Worm (Caenorhabditis elegans): ENCODE data around the gene eef-1A.1.
A peak's percentile ranks its signal among the peaks of the same experiment; 100 is the strongest.

The eef-1A.1 gene

DNA sequence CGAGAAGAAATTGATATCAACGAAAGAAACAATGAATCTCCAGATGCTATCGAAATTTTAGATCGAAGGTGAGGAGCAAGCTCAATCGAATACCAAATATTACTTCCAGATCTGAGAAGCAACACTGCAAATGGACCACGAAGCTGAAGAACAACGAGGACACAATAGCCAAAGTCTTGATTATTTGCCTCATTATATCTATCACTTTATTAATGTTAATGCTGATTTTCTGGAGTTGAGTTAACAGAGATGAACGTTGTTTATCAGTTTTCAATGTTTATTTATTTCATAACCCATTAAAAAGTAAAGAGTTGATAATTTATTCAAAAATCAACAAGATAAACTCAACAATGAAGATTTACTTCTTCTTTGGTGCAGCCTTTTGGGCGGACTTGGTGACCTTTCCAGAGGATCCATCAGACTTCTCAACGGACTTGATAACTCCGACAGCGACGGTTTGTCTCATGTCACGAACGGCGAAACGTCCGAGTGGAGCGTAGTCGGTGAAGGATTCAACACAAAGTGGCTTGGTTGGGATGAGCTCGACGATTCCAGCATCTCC, 1.6 kb downstream of the eef-1A.1 start (continued):
- peak; percentile 50 for TF ChIP-seq sptf-2 (GFP tag; optimal IDR thresholded peaks at IDR 0.05)
- peak; percentile 92 for TF ChIP-seq B0336.3 (GFP tag; IDR thresholded peaks at IDR 0.05)
- TF ChIP-seq lin-35 (GFP tag; optimal IDR thresholded peaks at IDR 0.05), result peak in 2 of 3 experiments; percentile 48 to 59
- peak; percentile 76 for TF ChIP-seq F39B2.1 (GFP tag; IDR thresholded peaks at IDR 0.05)
- no peak for TF ChIP-seq aptf-2 (GFP tag; conservative IDR thresholded peaks at IDR 0.05)
- TF ChIP-seq ztf-18 (tag; optimal IDR thresholded peaks at IDR 0.05), result no peak
- peak; percentile 14 for TF ChIP-seq F52B5.7 (tag; optimal IDR thresholded peaks at IDR 0.05)
- TF ChIP-seq B0261.1 (tag; optimal IDR thresholded peaks at IDR 0.05), result no peak
- no peak for TF ChIP-seq aptf-3 (GFP tag; IDR thresholded peaks at IDR 0.05)
- no peak for TF ChIP-seq C06A6.2 (GFP tag; conservative IDR thresholded peaks at IDR 0.05)
- no peak for TF ChIP-seq ztf-25 (GFP tag; IDR thresholded peaks at IDR 0.05)
- peak; percentile 89 for TF ChIP-seq snpc-3.4 (tag; optimal IDR thresholded peaks at IDR 0.05)
- TF ChIP-seq F22D6.2 (tag; optimal IDR thresholded peaks at IDR 0.05), result no peak
- TF ChIP-seq efl-1 (GFP tag; optimal IDR thresholded peaks at IDR 0.05), result peak; percentile 31
- peak; percentile 82 for TF ChIP-seq unc-130 (GFP tag; optimal IDR thresholded peaks at IDR 0.05)
- TF ChIP-seq lin-26 (GFP tag; IDR thresholded peaks at IDR 0.05), result peak; percentile 81; the same call in 1 of the 2 replicates
- TF ChIP-seq rec-8 (tag; optimal IDR thresholded peaks at IDR 0.05), result no peak
- TF ChIP-seq F23B12.7 (tag; optimal IDR thresholded peaks at IDR 0.05; ENCODE audit: insufficient read depth), result no peak
- TF ChIP-seq mcd-1 (GFP tag; IDR thresholded peaks at IDR 0.05), result peak; percentile 43; the same call in 1 of the 2 replicates
- no peak for TF ChIP-seq nhr-120 (GFP tag; IDR thresholded peaks at IDR 0.05)
- TF ChIP-seq nhr-80 (tag; optimal IDR thresholded peaks at IDR 0.05), result no peak
- TF ChIP-seq zim-3 (tag; optimal IDR thresholded peaks at IDR 0.05), result peak; percentile 33
- TF ChIP-seq nhr-179 (tag; optimal IDR thresholded peaks at IDR 0.05), result no peak
- no peak for TF ChIP-seq cebp-2 (GFP tag; IDR thresholded peaks at IDR 0.05)
- no peak for TF ChIP-seq attf-3 (GFP tag; conservative IDR thresholded peaks at IDR 0.05)
- no peak for TF ChIP-seq ztf-28 (GFP tag; IDR thresholded peaks at IDR 0.05)
- TF ChIP-seq mxl-1 (tag; optimal IDR thresholded peaks at IDR 0.05), result no peak
- TF ChIP-seq ceh-79 (tag; optimal IDR thresholded peaks at IDR 0.05), result peak; percentile 32
- no peak for TF ChIP-seq zfh-2 (GFP tag; conservative IDR thresholded peaks at IDR 0.05)
- no peak for TF ChIP-seq somi-1 (GFP tag; optimal IDR thresholded peaks at IDR 0.05)
- no peak for TF ChIP-seq ama-1 (optimal IDR thresholded peaks at IDR 0.05)
- peak in 1 of 2 experiments; percentile 84 for TF ChIP-seq ama-1 (GFP tag; optimal IDR thresholded peaks at IDR 0.05)
- TF ChIP-seq nfya-2 (GFP tag; IDR thresholded peaks at IDR 0.05), result peak; percentile 78; the same call in 1 of the 2 replicates
- TF ChIP-seq mes-4 (tag; optimal IDR thresholded peaks at IDR 0.05), result no peak
- peak; percentile 55; the same call in 1 of the 2 replicates for TF ChIP-seq hmg-20 (GFP tag; IDR thresholded peaks at IDR 0.05)
- TF ChIP-seq egl-44 (GFP tag; IDR thresholded peaks at IDR 0.05), result no peak
- no peak for TF ChIP-seq pha-4 (tag; optimal IDR thresholded peaks at IDR 0.05)
- TF ChIP-seq lin-54 (GFP tag; optimal IDR thresholded peaks at IDR 0.05), result peak; percentile 80
- TF ChIP-seq Y95B8A.8 (GFP tag; IDR thresholded peaks at IDR 0.05), result peak; percentile 79
- TF ChIP-seq attf-6 (GFP tag; IDR thresholded peaks at IDR 0.05), result peak; percentile 84
- TF ChIP-seq snpc-1.3 (tag; optimal IDR thresholded peaks at IDR 0.05; ENCODE audit: insufficient read depth), result peak; percentile 92
- no peak for TF ChIP-seq Y79H2A.3 (GFP tag; conservative IDR thresholded peaks at IDR 0.05)
- no peak for TF ChIP-seq dpff-1 (tag; optimal IDR thresholded peaks at IDR 0.05)
- no peak for TF ChIP-seq mel-28 (tag; optimal IDR thresholded peaks at IDR 0.05; ENCODE audit: borderline replicate concordance)
- peak; percentile 51 for TF ChIP-seq hmg-1.2 (GFP tag; IDR thresholded peaks at IDR 0.05)
- peak; percentile 85 for TF ChIP-seq repo-1 (tag; optimal IDR thresholded peaks at IDR 0.05)
- no peak for TF ChIP-seq F10E7.11 (tag; optimal IDR thresholded peaks at IDR 0.05)
- TF ChIP-seq ztf-3 (GFP tag; optimal IDR thresholded peaks at IDR 0.05), result no peak
- TF ChIP-seq nfya-1 (tag; optimal IDR thresholded peaks at IDR 0.05; ENCODE audit: borderline replicate concordance, insufficient read depth), result no peak

All from whole organism, young adult.